Fruit fly (Drosophila melanogaster) whole organism, pupa: ENCODE results near the gene Cyp4c3.

ENCODE experiments used
- CG4496 ChIP-seq: fragments of 200-800 bp; sonication (Bioruptor generic); IDR thresholded peaks from 3 replicates; pipeline ENCODE4 v1.3.6; 2022; ENCODE audit warnings: missing biosample characterization, missing genetic modification characterization
- Pif1A ChIP-seq: fragments of 200-800 bp; sonication (Bioruptor generic); optimal IDR thresholded peaks from 3 replicates; lab custom pipeline; 2016; ENCODE audit warnings: missing biosample characterization, missing genetic modification characterization
- Pif1B ChIP-seq: fragments of 200-800 bp; sonication (Bioruptor generic); optimal IDR thresholded peaks from 3 replicates; lab custom pipeline; 2016; ENCODE audit warnings: missing biosample characterization, missing genetic modification characterization

DNA sequence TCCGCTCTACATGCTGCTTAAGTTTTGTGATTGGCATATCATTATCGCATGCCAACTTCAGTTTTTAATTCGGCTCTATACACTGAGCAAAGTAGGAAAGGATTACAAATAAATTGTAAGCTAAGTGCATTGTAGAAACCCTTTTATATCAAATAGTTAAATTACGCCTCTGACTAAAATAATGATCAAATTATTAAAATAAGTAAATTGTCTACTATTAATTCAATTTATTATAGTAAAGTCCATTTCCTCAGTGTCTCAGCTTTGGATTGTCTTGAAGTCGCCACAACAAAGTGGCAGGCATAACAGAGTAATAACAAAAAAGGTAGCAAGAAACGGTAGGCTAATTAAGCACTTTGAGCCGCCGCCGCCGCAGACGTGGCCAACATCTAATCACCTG lies 31.4 kb upstream of the Cyp4c3 start:
- TF ChIP-seq Pif1A (GFP tag; lab: Kevin White, UChicago): no peak
- TF ChIP-seq Pif1B (GFP tag; lab: Kevin White, UChicago): no peak
- no peak for TF ChIP-seq CG4496
